Fruit fly (Drosophila melanogaster): ENCODE results near the gene CG17298.

dm6 chr3R:21241332-21241731 is 41.7 kb upstream of the CG17298 start:
- no peak for TF ChIP-seq bab1 (GFP tag; optimal IDR thresholded peaks at IDR 0.05)
- TF ChIP-seq kay (GFP tag; ENCODE audit: borderline replicate concordance): no peak
- no peak for TF ChIP-seq CG1620 (GFP tag; optimal IDR thresholded peaks at IDR 0.05)
- TF ChIP-seq CG33017 (tag; optimal IDR thresholded peaks at IDR 0.05): no peak

All from whole organism, adult.